Fruit fly (Drosophila melanogaster): Measurements from ENCODE around the gene CG31637.

dm6 chr2L:6449753-6450152 is 48.7 kb upstream of the CG31637 start:
- no peak for TF ChIP-seq CTCF (optimal IDR thresholded peaks at IDR 0.05)
- TF ChIP-seq CG8478 (optimal IDR thresholded peaks at IDR 0.05): no peak

Measured in S2 (cell line).